Fruit fly (Drosophila melanogaster) whole organism, embryonic: Measurements from ENCODE around the gene CG6414.
A peak's percentile ranks its signal among the peaks of the same experiment; 100 is the strongest.

Experiments used
- Ada2b ChIP-seq: fragments of 200-800 bp; sonication (Bioruptor generic); IDR thresholded peaks from 2 replicates; pipeline ENCODE4 v1.3.6; 2022; ENCODE audit warnings: missing biosample characterization, missing genetic modification characterization
- B-H1 ChIP-seq: fragments of 200-800 bp; sonication (Bioruptor generic); IDR thresholded peaks from 3 replicates; pipeline ENCODE4 v1.3.6; 2022; ENCODE audit warnings: missing biosample characterization, missing genetic modification characterization
- B-H2 ChIP-seq: fragments of 200-800 bp; sonication (Bioruptor generic); optimal IDR thresholded peaks from 2 replicates; lab custom pipeline; 2018; ENCODE audit warnings: missing biosample characterization, mild to moderate bottlenecking, missing genetic modification characterization
- BtbVII ChIP-seq: fragments of 200-800 bp; sonication (Bioruptor generic); optimal IDR thresholded peaks from 3 replicates; lab custom pipeline; 2017; ENCODE audit warnings: missing biosample characterization, mild to moderate bottlenecking, missing genetic modification characterization
- Bteb2 ChIP-seq: fragments of 200-800 bp; sonication (Bioruptor generic); optimal IDR thresholded peaks from 2 replicates; lab custom pipeline; 2016; ENCODE audit warnings: missing biosample characterization, missing genetic modification characterization
- CG10366 ChIP-seq: fragments of 200-800 bp; sonication (Bioruptor generic); IDR thresholded peaks from 2 replicates; pipeline ENCODE4 v1.3.6; 2022; ENCODE audit warnings: missing biosample characterization, missing genetic modification characterization
- CG10462 ChIP-seq: fragments of 200-800 bp; sonication (Bioruptor generic); optimal IDR thresholded peaks from 2 replicates; lab custom pipeline; 2016; ENCODE audit warnings: missing biosample characterization, missing genetic modification characterization
- CG10565 ChIP-seq: fragments of 200-800 bp; sonication (Bioruptor generic); optimal IDR thresholded peaks from 3 replicates; lab custom pipeline; 2016; ENCODE audit warnings: missing biosample characterization, mild to moderate bottlenecking, missing genetic modification characterization
- CG11695 ChIP-seq: fragments of 200-800 bp; sonication (Bioruptor generic); IDR thresholded peaks from 3 replicates; pipeline ENCODE4 v1.3.6; 2022; ENCODE audit warnings: missing biosample characterization, missing genetic modification characterization
- CG12071 ChIP-seq: fragments of 200-800 bp; sonication (Bioruptor generic); optimal IDR thresholded peaks from 3 replicates; lab custom pipeline; 2018; ENCODE audit warnings: missing biosample characterization, mild to moderate bottlenecking, missing genetic modification characterization
- CG12104 ChIP-seq: fragments of 200-800 bp; sonication (Bioruptor generic); optimal IDR thresholded peaks from 3 replicates; lab custom pipeline; 2016; ENCODE audit warnings: missing biosample characterization, missing genetic modification characterization
- CG12744 ChIP-seq: fragments of 200-800 bp; sonication (Bioruptor generic); optimal IDR thresholded peaks from 2 replicates; lab custom pipeline; 2016; ENCODE audit warnings: missing biosample characterization, missing genetic modification characterization
- CG14667 ChIP-seq: fragments of 200-800 bp; sonication (Bioruptor generic); IDR thresholded peaks from 2 replicates; pipeline ENCODE4 v1.3.6; 2022; ENCODE audit warnings: missing biosample characterization, missing genetic modification characterization
- CG15479 ChIP-seq: fragments of 200-800 bp; sonication (Bioruptor generic); optimal IDR thresholded peaks from 3 replicates; lab custom pipeline; 2019; ENCODE audit warnings: missing biosample characterization, mild to moderate bottlenecking, missing genetic modification characterization, moderate library complexity
- CG16813 ChIP-seq: fragments of 200-800 bp; sonication (Bioruptor generic); IDR thresholded peaks from 3 replicates; pipeline ENCODE4 v1.3.6; 2022; ENCODE audit warnings: missing biosample characterization, missing genetic modification characterization; ENCODE audit not compliant: partially characterized antibody
- CG17829 ChIP-seq: fragments of 200-800 bp; optimal IDR thresholded peaks from 2 replicates; lab custom pipeline; 2019; ENCODE audit warnings: missing biosample characterization, mild to moderate bottlenecking, missing genetic modification characterization, moderate library complexity
- CG1832 ChIP-seq: fragments of 200-800 bp; sonication (Bioruptor generic); optimal IDR thresholded peaks from 2 replicates; lab custom pipeline; 2017; ENCODE audit warnings: missing biosample characterization, mild to moderate bottlenecking, missing genetic modification characterization, inconsistent platforms
- CG30020 ChIP-seq: fragments of 200-800 bp; optimal IDR thresholded peaks from 2 replicates; lab custom pipeline; 2019; ENCODE audit warnings: missing biosample characterization, mild to moderate bottlenecking, missing genetic modification characterization, moderate library complexity
- CG33213 ChIP-seq: fragments of 200-800 bp; sonication (Bioruptor generic); optimal IDR thresholded peaks from 3 replicates; lab custom pipeline; 2016; ENCODE audit warnings: missing biosample characterization, missing genetic modification characterization
- CG34224 ChIP-seq: fragments of 200-800 bp; sonication (Bioruptor generic); IDR thresholded peaks from 3 replicates; pipeline ENCODE4 v1.3.6; 2022; ENCODE audit warnings: missing biosample characterization, missing genetic modification characterization; ENCODE audit not compliant: partially characterized antibody
- CG7271 ChIP-seq: fragments of 200-800 bp; sonication (Bioruptor generic); optimal IDR thresholded peaks from 2 replicates; lab custom pipeline; 2018; ENCODE audit warnings: missing biosample characterization, mild to moderate bottlenecking, missing genetic modification characterization, moderate library complexity
- CG7372 ChIP-seq: fragments of 200-800 bp; sonication (Bioruptor generic); IDR thresholded peaks from 2 replicates; pipeline ENCODE4 v1.3.6; 2022; ENCODE audit warnings: missing biosample characterization, missing genetic modification characterization
- CG7928 ChIP-seq: fragments of 200-800 bp; sonication (Bioruptor generic); optimal IDR thresholded peaks from 2 replicates; lab custom pipeline; 2017; ENCODE audit warnings: missing biosample characterization, mild to moderate bottlenecking, missing genetic modification characterization
- CTCF ChIP-seq: fragments of 200-800 bp; sonication (Bioruptor generic); optimal IDR thresholded peaks from 2 replicates; lab custom pipeline; 2017; ENCODE audit warnings: missing biosample characterization, mild to moderate bottlenecking, missing genetic modification characterization, moderate library complexity
- Dip2 ChIP-seq: fragments of 200-800 bp; sonication (Bioruptor generic); IDR thresholded peaks from 2 replicates; pipeline ENCODE4 v1.3.6; 2022; ENCODE audit warnings: missing biosample characterization, missing genetic modification characterization
- Dp ChIP-seq: fragments of 200-800 bp; sonication (Bioruptor generic); optimal IDR thresholded peaks from 2 replicates; lab custom pipeline; 2018; ENCODE audit warnings: missing biosample characterization, mild to moderate bottlenecking, missing genetic modification characterization, moderate library complexity
- Ets65A ChIP-seq: fragments of 200-800 bp; sonication (Bioruptor generic); peaks from one replicate; lab custom pipeline; 2016; ENCODE audit warnings: missing biosample characterization, missing genetic modification characterization
- GATAe ChIP-seq: fragments of 200-800 bp; sonication (Bioruptor generic); conservative IDR thresholded peaks from 2 replicates; pipeline ENCODE4 v1.3.6; 2022; ENCODE audit warnings: missing biosample characterization, missing genetic modification characterization
- Hr39 ChIP-seq: fragments of >200 bp; optimal IDR thresholded peaks from 2 replicates; lab custom pipeline; 2017
- MTF-1 ChIP-seq: fragments of 200-800 bp; sonication (Bioruptor generic); optimal IDR thresholded peaks from 2 replicates; lab custom pipeline; 2018; ENCODE audit warnings: missing biosample characterization, mild to moderate bottlenecking, missing genetic modification characterization, borderline replicate concordance
- Neu2 ChIP-seq: fragments of 200-800 bp; sonication (Bioruptor generic); optimal IDR thresholded peaks from 3 replicates; lab custom pipeline; 2016; ENCODE audit warnings: missing biosample characterization, missing genetic modification characterization, borderline replicate concordance
- Side ChIP-seq: fragments of 200-800 bp; sonication (Bioruptor generic); optimal IDR thresholded peaks from 2 replicates; lab custom pipeline; 2016; ENCODE audit warnings: missing biosample characterization, missing genetic modification characterization
- TFAM ChIP-seq: fragments of 200-800 bp; sonication (Bioruptor generic); optimal IDR thresholded peaks from 2 replicates; lab custom pipeline; 2017; ENCODE audit warnings: missing biosample characterization, missing genetic modification characterization, inconsistent platforms
- Vsx1 ChIP-seq: fragments of 200-800 bp; sonication (Bioruptor generic); optimal IDR thresholded peaks from 2 replicates; lab custom pipeline; 2017; ENCODE audit warnings: missing biosample characterization, mild to moderate bottlenecking, missing genetic modification characterization, missing genetic modification reagents
- bsh ChIP-seq, 2 experiments: fragments of 200-800 bp; sonication (Bioruptor generic); optimal IDR thresholded peaks; 2 replicates each; lab custom pipeline; 2017 to 2018; ENCODE audit warnings: mild to moderate bottlenecking in 2 of 2, missing biosample characterization in 2 of 2, missing genetic modification characterization in 2 of 2, moderate library complexity in 1 of 2
- ci ChIP-seq: fragments of 200-800 bp; sonication (Bioruptor generic); IDR thresholded peaks from 3 replicates; pipeline ENCODE4 v1.3.6; 2022; ENCODE audit warnings: missing biosample characterization, missing genetic modification characterization
- cwo ChIP-seq: fragments of 200-800 bp; sonication (Bioruptor generic); optimal IDR thresholded peaks from 3 replicates; lab custom pipeline; 2017; ENCODE audit warnings: missing biosample characterization, missing genetic modification characterization, mild to moderate bottlenecking, moderate library complexity, missing genetic modification reagents
- dmrt11E ChIP-seq: fragments of 200-800 bp; sonication (Bioruptor generic); optimal IDR thresholded peaks from 3 replicates; lab custom pipeline; 2018; ENCODE audit warnings: missing biosample characterization, mild to moderate bottlenecking, missing genetic modification characterization, moderate library complexity
- ham ChIP-seq: fragments of 200-800 bp; sonication (Bioruptor generic); IDR thresholded peaks from 2 replicates; pipeline ENCODE4 v1.3.6; 2022; ENCODE audit warnings: missing biosample characterization, missing genetic modification characterization
- hb ChIP-seq: fragments of 200-800 bp; sonication (Bioruptor generic); IDR thresholded peaks from 3 replicates; pipeline ENCODE4 v1.3.6; 2022; ENCODE audit warnings: missing biosample characterization, missing genetic modification characterization; ENCODE audit not compliant: partially characterized antibody
- hth ChIP-seq: fragments of >200 bp; optimal IDR thresholded peaks from 2 replicates; lab custom pipeline; 2017; ENCODE audit warnings: inconsistent platforms
- kay ChIP-seq: fragments of 200-800 bp; sonication (Bioruptor generic); optimal IDR thresholded peaks from 2 replicates; lab custom pipeline; 2016; ENCODE audit warnings: missing biosample characterization, missing genetic modification characterization
- ken ChIP-seq: fragments of 200-800 bp; sonication (Bioruptor generic); IDR thresholded peaks from 3 replicates; pipeline ENCODE4 v1.3.6; 2022; ENCODE audit warnings: missing biosample characterization, missing genetic modification characterization
- mirr ChIP-seq: fragments of 200-800 bp; sonication (Bioruptor generic); optimal IDR thresholded peaks from 3 replicates; lab custom pipeline; 2018; ENCODE audit warnings: missing biosample characterization, mild to moderate bottlenecking, missing genetic modification characterization
- peb ChIP-seq: fragments of 200-800 bp; sonication (Bioruptor generic); IDR thresholded peaks from 2 replicates; pipeline ENCODE4 v1.3.6; 2022; ENCODE audit warnings: missing biosample characterization, missing genetic modification characterization
- pho ChIP-seq: fragments of 200-800 bp; sonication (Bioruptor generic); optimal IDR thresholded peaks from 2 replicates; lab custom pipeline; 2016; ENCODE audit warnings: missing biosample characterization, missing genetic modification characterization
- prd ChIP-seq, 3 experiments: fragments of >200 bp in 2 of 3; fragments of 200-800 bp in 1 of 3; sonication (Bioruptor generic) in 1 of 3; optimal IDR thresholded peaks in 2 of 3; IDR thresholded peaks in 1 of 3; 2 replicates in 2 of 3; 3 replicates in 1 of 3; pipeline versions ENCODE4 v1.3.6 to Lab custom; 2017 to 2022; ENCODE audit warnings: missing biosample characterization in 1 of 3, missing genetic modification characterization in 1 of 3
- psq ChIP-seq: fragments of 200-800 bp; sonication (Bioruptor generic); optimal IDR thresholded peaks from 2 replicates; lab custom pipeline; 2017; ENCODE audit warnings: missing biosample characterization, missing genetic modification characterization
- pum ChIP-seq: fragments of 200-800 bp; sonication (Bioruptor generic); optimal IDR thresholded peaks from 2 replicates; lab custom pipeline; 2016; ENCODE audit warnings: missing biosample characterization, missing genetic modification characterization
- sna ChIP-seq: fragments of 200-800 bp; sonication (Bioruptor generic); IDR thresholded peaks from 2 replicates; pipeline ENCODE4 v1.3.6; 2022; ENCODE audit warnings: missing biosample characterization, missing genetic modification characterization; ENCODE audit not compliant: partially characterized antibody
- sob ChIP-seq: fragments of 200-800 bp; sonication (Bioruptor generic); IDR thresholded peaks from 2 replicates; pipeline ENCODE4 v1.3.6; 2022; ENCODE audit warnings: missing biosample characterization, missing genetic modification characterization
- tna ChIP-seq: fragments of 200-800 bp; sonication (Bioruptor generic); IDR thresholded peaks from 2 replicates; pipeline ENCODE4 v1.3.6; 2022; ENCODE audit warnings: missing biosample characterization, missing genetic modification characterization; ENCODE audit not compliant: partially characterized antibody

CG6414 gene

DNA sequence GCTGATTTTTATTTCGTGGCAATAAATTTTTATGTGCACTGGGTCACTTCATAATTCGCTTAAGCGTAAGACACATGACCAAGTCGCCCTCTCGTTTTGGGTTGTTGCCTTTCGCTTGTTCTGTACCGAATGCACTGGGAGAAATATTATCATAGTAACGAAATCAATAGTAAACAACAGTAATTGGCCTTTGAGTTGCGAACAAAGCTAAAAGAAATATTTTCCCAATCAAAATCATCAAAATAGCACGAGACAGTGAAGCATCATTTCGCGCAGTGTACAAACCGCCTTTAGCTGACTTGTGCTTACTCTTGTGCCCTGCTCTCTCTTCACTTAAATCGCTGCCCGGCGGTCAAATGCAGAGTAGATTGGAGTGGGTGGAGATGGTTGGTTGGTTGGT is 39.7 kb upstream of the CG6414 start (continued):
- TF ChIP-seq CG33213 (GFP tag; lab: Kevin White, UChicago) (peak; percentile 22), CG10366 (GFP tag; lab: Robert Waterston, UW) (peak; percentile 23; the same call in 1 of the 2 replicates), Vsx1 (no peak), CG11695 (0 out of 3 replicates have a peak, but pooled peaks have one; percentile 32), Hr39 (lab: Kevin White, UChicago) (no peak), CG15479 (GFP tag; lab: Kevin White, UChicago) (no peak), cwo (GFP tag; lab: Kevin White, UChicago) (peak; percentile 5), CG12744 (GFP tag; lab: Kevin White, UChicago) (no peak), ken (GFP tag; lab: Robert Waterston, UW) (peak; percentile 54; the same call in 1 of the 3 replicates), CG10565 (GFP tag; lab: Kevin White, UChicago) (no peak), Ets65A (GFP tag; lab: Kevin White, UChicago) (peak; percentile 90), Neu2 (GFP tag; lab: Kevin White, UChicago) (no peak), ham (no peak), CG1832 (GFP tag; lab: Kevin White, UChicago) (no peak), Dp (no peak), CG10462 (GFP tag; lab: Kevin White, UChicago) (no peak), CG30020 (tag; lab: Kevin White, UChicago) (no peak), pum (GFP tag; lab: Kevin White, UChicago) (peak; percentile 27), tna (GFP tag; lab: Robert Waterston, UW) (no peak), mirr (GFP tag; lab: Kevin White, UChicago) (no peak), B-H2 (GFP tag; lab: Kevin White, UChicago) (no peak), kay (GFP tag; lab: Kevin White, UChicago) (no peak), Side (GFP tag; lab: Kevin White, UChicago) (peak; percentile 0), MTF-1 (GFP tag; lab: Kevin White, UChicago) (no peak), sob (GFP tag; lab: Robert Waterston, UW) (peak; percentile 57), CG17829 (tag; lab: Kevin White, UChicago) (peak; percentile 49), CTCF (GFP tag; lab: Kevin White, UChicago) (no peak), CG12071 (GFP tag; lab: Kevin White, UChicago) (peak; percentile 37), Bteb2 (GFP tag; lab: Kevin White, UChicago) (no peak), ci (GFP tag; lab: Robert Waterston, UW) (peak; percentile 76), prd (optimal IDR thresholded peaks at IDR 0.05; lab: Kevin White, UChicago) (no peak), prd (GFP tag; IDR thresholded peaks at IDR 0.05; lab: Robert Waterston, UW) (peak; percentile 65), peb (GFP tag; lab: Robert Waterston, UW) (no peak), sna (GFP tag; lab: Robert Waterston, UW) (no peak), CG7928 (no peak), bsh (GFP tag; optimal IDR thresholded peaks at IDR 0.05; lab: Kevin White, UChicago) (peak in 1 of 2 experiments; percentile 63), Ada2b (peak; percentile 52; the same call in 1 of the 2 replicates), CG7372 (GFP tag; lab: Robert Waterston, UW) (no peak), BtbVII (peak; percentile 23), CG7271 (tag; lab: Kevin White, UChicago) (no peak), hth (lab: Kevin White, UChicago) (no peak), CG12104 (GFP tag; lab: Kevin White, UChicago) (no peak), pho (GFP tag; lab: Kevin White, UChicago) (peak; percentile 13), GATAe (GFP tag; lab: Robert Waterston, UW) (no peak), TFAM (GFP tag; lab: Kevin White, UChicago) (no peak), hb (GFP tag; lab: Robert Waterston, UW) (no peak), Dip2 (GFP tag; lab: Robert Waterston, UW) (no peak), psq (GFP tag; lab: Kevin White, UChicago) (no peak), CG34224 (GFP tag; lab: Robert Waterston, UW) (no peak), CG14667 (no peak; the same call in 1 of the 2 replicates), B-H1 (GFP tag; lab: Robert Waterston, UW) (no peak; the same call in 2 of the 3 replicates), CG16813 (GFP tag; lab: Robert Waterston, UW) (no peak), dmrt11E (tag; lab: Kevin White, UChicago) (peak; percentile 54)
